Fruit fly (Drosophila melanogaster) Kc167 (cell line): ENCODE measurements around the gene CG43235.

Experiments used
- h ChIP-seq: fragments of >200 bp; optimal IDR thresholded peaks from 3 replicates; lab custom pipeline; 2018; ENCODE audit warnings: missing external identifiers
- psq ChIP-seq: fragments of >200 bp; optimal IDR thresholded peaks from 2 replicates; lab custom pipeline; 2017; ENCODE audit warnings: missing external identifiers
- ttk ChIP-seq: sonication (Bioruptor generic); optimal IDR thresholded peaks from 2 replicates; lab custom pipeline; 2017; ENCODE audit warnings: missing external identifiers

DNA sequence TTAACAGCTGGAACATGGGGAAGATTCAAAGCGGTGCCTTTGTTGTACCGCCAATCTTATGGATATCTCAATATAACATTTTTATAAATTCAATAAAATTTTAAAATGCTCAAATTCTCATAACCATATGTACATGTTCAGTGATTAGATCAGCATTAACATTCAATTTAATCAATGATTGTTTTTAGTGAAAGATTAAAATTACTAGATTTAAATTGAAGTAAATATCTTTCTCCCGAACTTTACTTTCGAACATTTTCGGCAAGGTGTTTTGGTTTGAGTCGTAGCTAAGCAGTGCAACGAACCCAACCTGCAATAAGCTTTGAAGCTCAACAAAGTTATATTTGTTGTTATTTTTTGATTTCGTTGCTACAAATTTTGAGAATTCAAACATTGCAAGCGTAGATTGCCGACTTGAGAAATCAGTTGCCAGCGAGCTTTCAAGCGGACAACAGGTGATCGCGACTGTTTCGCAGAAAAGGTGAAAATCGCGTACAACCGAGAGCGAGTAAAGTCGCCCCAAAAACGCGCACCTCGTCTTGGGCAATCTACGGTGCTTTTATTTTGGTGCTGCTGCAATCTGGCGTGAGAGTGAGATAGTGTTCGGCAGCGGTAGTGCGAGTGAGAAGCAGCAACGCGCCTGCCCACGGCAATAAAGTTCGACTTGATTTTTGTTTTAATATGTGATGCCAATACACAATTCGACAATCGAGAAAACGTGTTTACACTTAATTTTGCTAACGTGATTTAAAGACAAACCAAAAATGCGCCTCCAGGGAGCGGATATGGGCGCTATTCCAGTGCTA lies 9.8 kb downstream of the CG43235 start, which contains the start of gene Tep3:
- no peak for TF ChIP-seq ttk (lab: Kevin White, UChicago)
- no peak for TF ChIP-seq h (lab: Kevin White, UChicago)
- TF ChIP-seq psq (lab: Kevin White, UChicago) = no peak
